Worm (Caenorhabditis elegans) whole organism, early embryonic: Measurements from ENCODE around the gene C03A3.2.

Source experiments
- B0310.2 ChIP-seq: sonication (generic microtip); optimal IDR thresholded peaks from 2 replicates; lab custom pipeline; 2016; ENCODE audit warnings: mild to moderate bottlenecking, missing genetic modification characterization, missing compliant biosample characterization
- F13C5.2 ChIP-seq: sonication (generic microtip); optimal IDR thresholded peaks from 2 replicates; lab custom pipeline; 2017; ENCODE audit warnings: mild to moderate bottlenecking, missing genetic modification characterization, inconsistent platforms, missing compliant biosample characterization
- aly-1 ChIP-seq: sonication (generic microtip); optimal IDR thresholded peaks from 2 replicates; lab custom pipeline; 2016; ENCODE audit warnings: missing genetic modification characterization, missing compliant biosample characterization
- ama-1 ChIP-seq: fragments of 150-350 bp; optimal IDR thresholded peaks from 2 replicates; lab custom pipeline; 2014
- ceh-13 ChIP-seq: fragments of 200-800 bp; sonication (Bioruptor generic); optimal IDR thresholded peaks from 2 replicates; lab custom pipeline; 2018; ENCODE audit warnings: mild to moderate bottlenecking, missing genetic modification characterization, missing compliant biosample characterization
- ceh-36 ChIP-seq: sonication (generic microtip); optimal IDR thresholded peaks from 2 replicates; lab custom pipeline; 2016; ENCODE audit warnings: missing genetic modification characterization, inconsistent platforms, missing compliant biosample characterization
- ets-7 ChIP-seq: sonication (generic microtip); optimal IDR thresholded peaks from 2 replicates; lab custom pipeline; 2016; ENCODE audit warnings: missing genotype, missing genetic modification characterization, missing compliant biosample characterization
- flt-1 ChIP-seq: fragments of 200-800 bp; sonication (Bioruptor generic); IDR thresholded peaks from 2 replicates; pipeline ENCODE4 v1.3.6; 2022; ENCODE audit warnings: missing genetic modification characterization, missing compliant biosample characterization
- hmbx-1 ChIP-seq: sonication (generic microtip); optimal IDR thresholded peaks from 2 replicates; lab custom pipeline; 2016; ENCODE audit warnings: mild to moderate bottlenecking, missing genetic modification characterization, missing compliant biosample characterization
- hmg-4 ChIP-seq: fragments of 200-800 bp; sonication (Bioruptor generic); optimal IDR thresholded peaks from 2 replicates; lab custom pipeline; 2018; ENCODE audit warnings: mild to moderate bottlenecking, missing genetic modification characterization, missing compliant biosample characterization
- hnd-1 ChIP-seq: sonication (generic microtip); optimal IDR thresholded peaks from 2 replicates; lab custom pipeline; 2016; ENCODE audit warnings: missing genetic modification characterization, missing compliant biosample characterization
- pes-1 ChIP-seq: fragments of 200-800 bp; sonication (Bioruptor generic); IDR thresholded peaks from 2 replicates; pipeline ENCODE4 v1.3.6; 2022; ENCODE audit warnings: missing genetic modification reagents, missing genetic modification characterization, missing compliant biosample characterization
- scrt-1 ChIP-seq: fragments of 200-800 bp; sonication (Bioruptor generic); IDR thresholded peaks from 2 replicates; pipeline ENCODE4 v1.3.6; 2022; ENCODE audit warnings: missing genetic modification characterization, missing compliant biosample characterization
- sea-1 ChIP-seq: fragments of 200-800 bp; sonication (Bioruptor generic); conservative IDR thresholded peaks from 2 replicates; pipeline ENCODE4 v1.3.6; 2022; ENCODE audit warnings: missing genetic modification characterization, missing compliant biosample characterization
- tbx-11 ChIP-seq: fragments of 200-800 bp; sonication (Bioruptor generic); IDR thresholded peaks from 2 replicates; pipeline ENCODE4 v1.3.6; 2022; ENCODE audit warnings: missing genetic modification characterization, missing compliant biosample characterization
- tbx-37 ChIP-seq: fragments of 200-800 bp; sonication (Bioruptor generic); conservative IDR thresholded peaks from 2 replicates; pipeline ENCODE4 v1.3.6; 2022; ENCODE audit warnings: missing genetic modification reagents, missing genetic modification characterization, missing compliant biosample characterization
- tra-4 ChIP-seq: sonication (generic microtip); optimal IDR thresholded peaks from 2 replicates; lab custom pipeline; 2017; ENCODE audit warnings: missing genetic modification characterization, missing compliant biosample characterization

Gene C03A3.2

ce11 chrX:11290528-11290927 is 27.9 kb downstream of the C03A3.2 start:
- no peak for TF ChIP-seq sea-1 (GFP tag; lab: Robert Waterston, UW)

- TF ChIP-seq hmg-4 (GFP tag; lab: Kevin White, UChicago) (peak; percentile 61), ceh-36 (no peak)
Observed at ce11 chrX:11296683-11297365, 34.2 kb downstream of the C03A3.2 start, which contains the start of gene inx-2. Gene inx-2, minus strand, starts transcription at chrX:11296733.

ce11 chrX:11299642-11300307 is 37.1 kb downstream of the C03A3.2 start, which contains the start of the genes snrp-40.1 and F08G12.3:
Gene snrp-40.1, minus strand, starts transcription at chrX:11299784.
Gene F08G12.3, plus strand, starts transcription at chrX:11300257.
- no peak for TF ChIP-seq hnd-1 (tag; lab: Kevin White, UChicago)
- TF ChIP-seq F13C5.2 (tag; lab: Kevin White, UChicago): peak; percentile 47
- TF ChIP-seq aly-1 (tag; lab: Kevin White, UChicago): no peak
- TF ChIP-seq ceh-13 (GFP tag; lab: Kevin White, UChicago): no peak
- peak; percentile 82 for TF ChIP-seq hmg-4 (GFP tag; lab: Kevin White, UChicago)
- no peak; the same call in 1 of the 2 replicates for TF ChIP-seq scrt-1 (GFP tag; lab: Robert Waterston, UW)
- no peak for TF ChIP-seq tbx-11
- TF ChIP-seq sea-1 (GFP tag; lab: Robert Waterston, UW): no peak
- TF ChIP-seq ceh-36: no peak
- peak; percentile 13 for TF ChIP-seq ets-7 (tag; lab: Kevin White, UChicago)

- no peak for TF ChIP-seq ceh-13 (GFP tag; lab: Kevin White, UChicago)
- TF ChIP-seq hmbx-1 (tag; lab: Kevin White, UChicago): no peak
- TF ChIP-seq tbx-37 (GFP tag; lab: Robert Waterston, UW): no peak
- no peak for TF ChIP-seq aly-1 (tag; lab: Kevin White, UChicago)
- TF ChIP-seq ama-1 (lab: Kevin White, UChicago): no peak
- TF ChIP-seq hnd-1 (tag; lab: Kevin White, UChicago): no peak
- no peak for TF ChIP-seq scrt-1 (GFP tag; lab: Robert Waterston, UW)
- TF ChIP-seq B0310.2: no peak
- TF ChIP-seq ceh-36: no peak
- no peak for TF ChIP-seq ets-7 (tag; lab: Kevin White, UChicago)
- no peak for TF ChIP-seq tra-4
Observed at ce11 chrX:11305773-11306172, 43.1 kb downstream of the C03A3.2 start, which contains the start of gene F08G12.1. Gene F08G12.1, minus strand, starts transcription at chrX:11305873.

ce11 chrX:11307056-11307455 is 44.4 kb downstream of the C03A3.2 start, which contains the start of gene vhl-1:
Gene vhl-1, plus strand, starts transcription at chrX:11307356.
- no peak for TF ChIP-seq ama-1 (lab: Kevin White, UChicago)
- TF ChIP-seq hmbx-1 (tag; lab: Kevin White, UChicago): no peak
- TF ChIP-seq sea-1 (GFP tag; lab: Robert Waterston, UW): no peak
- TF ChIP-seq aly-1 (tag; lab: Kevin White, UChicago): no peak
- no peak for TF ChIP-seq tra-4
- no peak for TF ChIP-seq ceh-13 (GFP tag; lab: Kevin White, UChicago)
- TF ChIP-seq tbx-11: no peak
- no peak for TF ChIP-seq hmg-4 (GFP tag; lab: Kevin White, UChicago)
- TF ChIP-seq B0310.2: no peak
- TF ChIP-seq ets-7 (tag; lab: Kevin White, UChicago): no peak
- TF ChIP-seq pes-1 (GFP tag; lab: Robert Waterston, UW): no peak

ce11 chrX:11310285-11310838 is 47.7 kb downstream of the C03A3.2 start, which contains the start of gene F08G12.5:
Gene F08G12.5, minus strand, starts transcription at chrX:11310285.
- TF ChIP-seq aly-1 (tag; lab: Kevin White, UChicago) (no peak), hnd-1 (tag; lab: Kevin White, UChicago) (no peak), pes-1 (GFP tag; lab: Robert Waterston, UW) (no peak), ama-1 (lab: Kevin White, UChicago) (no peak), tbx-11 (no peak), ceh-13 (GFP tag; lab: Kevin White, UChicago) (no peak), F13C5.2 (tag; lab: Kevin White, UChicago) (no peak), tbx-37 (GFP tag; lab: Robert Waterston, UW) (no peak), ets-7 (tag; lab: Kevin White, UChicago) (no peak), hmg-4 (GFP tag; lab: Kevin White, UChicago) (no peak), sea-1 (GFP tag; lab: Robert Waterston, UW) (no peak), scrt-1 (GFP tag; lab: Robert Waterston, UW) (no peak), tra-4 (no peak), B0310.2 (no peak), ceh-36 (no peak), flt-1 (GFP tag; lab: Robert Waterston, UW) (no peak), hmbx-1 (tag; lab: Kevin White, UChicago) (no peak)

- TF ChIP-seq F13C5.2 (tag; lab: Kevin White, UChicago) (no peak), aly-1 (tag; lab: Kevin White, UChicago) (no peak), hmbx-1 (tag; lab: Kevin White, UChicago) (no peak), tra-4 (no peak), sea-1 (GFP tag; lab: Robert Waterston, UW) (no peak), ets-7 (tag; lab: Kevin White, UChicago) (no peak), tbx-37 (GFP tag; lab: Robert Waterston, UW) (no peak), tbx-11 (no peak), hmg-4 (GFP tag; lab: Kevin White, UChicago) (no peak), scrt-1 (GFP tag; lab: Robert Waterston, UW) (no peak)
Observed at ce11 chrX:11315392-11315791, 52.7 kb downstream of the C03A3.2 start, which contains the start of gene F08G12.11. Gene F08G12.11, minus strand, starts transcription at chrX:11315572.
